Worm (Caenorhabditis elegans): ENCODE measurements around the gene F08D12.12.

DNA sequence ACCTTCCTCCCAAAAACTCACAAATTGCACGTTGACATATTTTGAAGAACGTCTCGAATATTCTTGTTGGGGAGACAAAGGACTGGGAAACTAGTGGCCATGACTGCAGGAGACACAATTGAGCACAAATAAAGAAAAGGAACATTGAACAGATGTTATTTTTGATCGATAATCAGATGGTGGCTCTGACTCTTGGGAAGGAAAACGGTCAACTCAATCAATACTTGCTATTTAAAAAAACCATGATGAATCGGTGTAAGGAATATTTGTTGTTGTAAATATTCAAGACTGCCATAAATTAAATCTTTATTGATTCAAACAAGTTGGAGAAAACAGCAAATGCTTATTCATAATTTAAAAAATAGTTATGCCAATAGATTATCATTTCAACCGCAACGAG is 16.1 kb downstream of the F08D12.12 start, which contains the start of gene fbxb-105:
- TF ChIP-seq ama-1 (optimal IDR thresholded peaks at IDR 0.05) (no peak), flt-1 (GFP tag; IDR thresholded peaks at IDR 0.05) (no peak), aly-1 (tag; optimal IDR thresholded peaks at IDR 0.05) (no peak), sea-1 (GFP tag; conservative IDR thresholded peaks at IDR 0.05) (no peak), pes-1 (GFP tag; IDR thresholded peaks at IDR 0.05) (no peak), tbx-11 (GFP tag; IDR thresholded peaks at IDR 0.05) (no peak), B0310.2 (tag; optimal IDR thresholded peaks at IDR 0.05) (no peak), tbx-37 (GFP tag; conservative IDR thresholded peaks at IDR 0.05) (no peak)

All from whole organism, early embryonic.